Fruit fly (Drosophila melanogaster): Measurements from ENCODE around the gene CG3552.

The CG3552 gene

dm6 chr3L:9476829-9477228, 20.7 kb downstream of the CG3552 start, which contains the start of the genes Uch-L5 and Jarid2 (continued):
- TF ChIP-seq D19B (GFP tag; optimal IDR thresholded peaks at IDR 0.05) (no peak), Lpt (GFP tag; optimal IDR thresholded peaks at IDR 0.05) (no peak), CG11723 (GFP tag; optimal IDR thresholded peaks at IDR 0.05) (no peak), Nf-YA (GFP tag; IDR thresholded peaks at IDR 0.05) (no peak), CG14710 (tag; optimal IDR thresholded peaks at IDR 0.05) (peak; percentile 68), Dad (GFP tag; optimal IDR thresholded peaks at IDR 0.05) (peak; percentile 51), CG17912 (GFP tag; optimal IDR thresholded peaks at IDR 0.05) (peak; percentile 46), Eip74EF (GFP tag; optimal IDR thresholded peaks at IDR 0.05) (no peak)

- TF ChIP-seq cg (GFP tag; optimal IDR thresholded peaks at IDR 0.05), result no peak
- TF ChIP-seq Pdp1 (GFP tag; optimal IDR thresholded peaks at IDR 0.05), result peak in 1 of 2 experiments; percentile 18
- TF ChIP-seq jumu (GFP tag; optimal IDR thresholded peaks at IDR 0.05), result no peak
- TF ChIP-seq Eip74EF (GFP tag; optimal IDR thresholded peaks at IDR 0.05), result no peak
- no peak for TF ChIP-seq scrt (GFP tag; optimal IDR thresholded peaks at IDR 0.05)
- TF ChIP-seq sim (GFP tag; IDR thresholded peaks at IDR 0.05), result no peak
- no peak for TF ChIP-seq CG12744 (GFP tag; optimal IDR thresholded peaks at IDR 0.05)
- no peak for TF ChIP-seq CG7963 (GFP tag; IDR thresholded peaks at IDR 0.05; ENCODE audit: partially characterized antibody)
- TF ChIP-seq CG11695 (GFP tag; IDR thresholded peaks at IDR 0.05), result no peak
- TF ChIP-seq ase (GFP tag; IDR thresholded peaks at IDR 0.05), result no peak
- TF ChIP-seq Myb (GFP tag; optimal IDR thresholded peaks at IDR 0.05), result peak; percentile 17
- TF ChIP-seq CG4360 (GFP tag; IDR thresholded peaks at IDR 0.05), result no peak
- TF ChIP-seq CG7357 (GFP tag; IDR thresholded peaks at IDR 0.05), result no peak
- TF ChIP-seq Gsc (GFP tag; IDR thresholded peaks at IDR 0.05), result no peak
- no peak for TF ChIP-seq Ravus (GFP tag; IDR thresholded peaks at IDR 0.05)
- no peak for TF ChIP-seq wdn (GFP tag; IDR thresholded peaks at IDR 0.05)
- TF ChIP-seq CG14667 (GFP tag; IDR thresholded peaks at IDR 0.05), result no peak
- TF ChIP-seq CG8388 (GFP tag; optimal IDR thresholded peaks at IDR 0.05), result no peak
- TF ChIP-seq kni (GFP tag; optimal IDR thresholded peaks at IDR 0.05), result no peak
- TF ChIP-seq CG5953 (GFP tag; IDR thresholded peaks at IDR 0.05), result no peak
- peak; percentile 88 for TF ChIP-seq nerfin-1 (tag; optimal IDR thresholded peaks at IDR 0.05)
- TF ChIP-seq CG6813 (GFP tag; optimal IDR thresholded peaks at IDR 0.05), result no peak
- TF ChIP-seq pzg (GFP tag; optimal IDR thresholded peaks at IDR 0.05), result peak; percentile 86
- no peak for TF ChIP-seq CG7271 (tag; optimal IDR thresholded peaks at IDR 0.05)
- TF ChIP-seq CG8924 (tag; optimal IDR thresholded peaks at IDR 0.05), result peak; percentile 38
- TF ChIP-seq HmgD (GFP tag; optimal IDR thresholded peaks at IDR 0.05), result no peak
- TF ChIP-seq ci (GFP tag; IDR thresholded peaks at IDR 0.05), result no peak; the same call in 2 of the 3 replicates
- TF ChIP-seq CG3995 (GFP tag; optimal IDR thresholded peaks at IDR 0.05), result no peak
- TF ChIP-seq sens (GFP tag), result peak; percentile 70
- peak; percentile 19 for TF ChIP-seq BEAF-32 (GFP tag; optimal IDR thresholded peaks at IDR 0.05)
- no peak for TF ChIP-seq CG12769 (tag; optimal IDR thresholded peaks at IDR 0.05)
- TF ChIP-seq CG8478 (optimal IDR thresholded peaks at IDR 0.05), result no peak
- no peak for TF ChIP-seq ranshi (GFP tag; IDR thresholded peaks at IDR 0.05)
- no peak for TF ChIP-seq luna (GFP tag; optimal IDR thresholded peaks at IDR 0.05)
- TF ChIP-seq ind (GFP tag; optimal IDR thresholded peaks at IDR 0.05), result no peak
- TF ChIP-seq H15 (GFP tag; IDR thresholded peaks at IDR 0.05), result no peak
- no peak for TF ChIP-seq klu (GFP tag; IDR thresholded peaks at IDR 0.05)
- no peak for TF ChIP-seq so (GFP tag; IDR thresholded peaks at IDR 0.05)
- no peak for TF ChIP-seq Hr3 (GFP tag; optimal IDR thresholded peaks at IDR 0.05)
- TF ChIP-seq MESR4 (GFP tag; optimal IDR thresholded peaks at IDR 0.05), result peak; percentile 85
- peak; percentile 79 for TF ChIP-seq stwl (tag; optimal IDR thresholded peaks at IDR 0.05)
- TF ChIP-seq Stat92E (GFP tag; optimal IDR thresholded peaks at IDR 0.05), result peak in 1 of 3 experiments; percentile 56
- no peak for TF ChIP-seq slbo (GFP tag; IDR thresholded peaks at IDR 0.05)
- TF ChIP-seq Hmr (GFP tag; optimal IDR thresholded peaks at IDR 0.05), result no peak
Observed at dm6 chr3L:9487586-9487985, 31.5 kb downstream of the CG3552 start, which contains the start of gene pall. Gene pall, minus strand, starts transcription at chr3L:9487790.

All from whole organism, embryonic.